Fruit fly (Drosophila melanogaster): ENCODE data around the gene CG32485.

Gene CG32485

DNA sequence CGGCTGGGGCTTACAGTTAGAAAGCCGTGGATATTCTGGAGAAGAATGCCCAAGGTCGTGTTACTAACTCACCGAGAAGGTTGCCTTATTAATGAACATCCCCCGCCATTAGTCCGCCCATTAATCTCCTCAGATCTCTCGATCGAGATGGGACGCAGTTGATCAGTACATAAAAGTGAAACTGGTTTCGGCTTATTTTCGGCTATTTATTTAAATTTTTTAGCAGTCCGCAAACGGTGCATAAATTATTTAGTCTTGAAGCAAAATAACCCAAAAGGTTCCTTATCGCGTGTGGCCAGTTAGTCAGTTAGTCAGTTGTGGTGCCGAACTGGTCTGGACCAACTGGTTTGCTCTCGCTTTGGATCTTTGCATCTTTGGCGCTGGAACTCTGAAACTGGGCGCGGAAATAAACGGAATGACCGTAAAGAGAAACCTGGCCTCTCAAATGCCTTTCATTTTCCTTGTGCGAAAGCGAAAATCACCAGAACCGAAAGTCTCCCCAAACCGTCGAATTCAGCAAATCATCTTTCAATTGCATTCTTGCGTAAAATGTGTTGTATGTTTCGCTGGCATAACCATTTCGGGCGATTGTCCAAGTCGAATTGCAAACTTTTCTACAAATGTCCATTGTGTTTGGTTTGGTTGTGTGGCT lies 48.8 kb downstream of the CG32485 start:
- TF ChIP-seq CG8478 (optimal IDR thresholded peaks at IDR 0.05): no peak
- TF ChIP-seq Dll (optimal IDR thresholded peaks at IDR 0.05): no peak
- TF ChIP-seq psq (optimal IDR thresholded peaks at IDR 0.05): no peak
- no peak for TF ChIP-seq usp (GFP tag; optimal IDR thresholded peaks at IDR 0.05)
- no peak for TF ChIP-seq pan (optimal IDR thresholded peaks at IDR 0.05)
- TF ChIP-seq EcR (GFP tag; optimal IDR thresholded peaks at IDR 0.05): no peak

- TF ChIP-seq pan (optimal IDR thresholded peaks at IDR 0.05): no peak
- TF ChIP-seq usp (GFP tag; optimal IDR thresholded peaks at IDR 0.05): no peak
- no peak for TF ChIP-seq psq (optimal IDR thresholded peaks at IDR 0.05)
- no peak for TF ChIP-seq CG8478 (optimal IDR thresholded peaks at IDR 0.05)
- no peak for TF ChIP-seq Dll (optimal IDR thresholded peaks at IDR 0.05)
- TF ChIP-seq EcR (GFP tag; optimal IDR thresholded peaks at IDR 0.05): peak in 1 of 2 experiments; percentile 55
These were observed 51.0 kb downstream of the CG32485 start for dm6 chr3L:3101157-3101556.

All from whole organism.